Fruit fly (Drosophila melanogaster): ENCODE measurements around the gene CG6793.

Gene CG6793

dm6 chr3L:12042087-12042486 lies at the start of gene CG6793:
Gene CG6793 (plus strand): TSS chr3L:12042387.
- TF ChIP-seq CG8478 (optimal IDR thresholded peaks at IDR 0.05): no peak
- no peak for TF ChIP-seq CTCF (optimal IDR thresholded peaks at IDR 0.05)

dm6 chr3L:11992960-11993359 lies 49.2 kb upstream of the CG6793 start, which contains the start of gene viaf:
Gene viaf (minus strand): TSS chr3L:11993179.
- TF ChIP-seq CTCF (optimal IDR thresholded peaks at IDR 0.05) (peak in 1 of 2 experiments; percentile 14), CG8478 (optimal IDR thresholded peaks at IDR 0.05) (no peak)

DNA sequence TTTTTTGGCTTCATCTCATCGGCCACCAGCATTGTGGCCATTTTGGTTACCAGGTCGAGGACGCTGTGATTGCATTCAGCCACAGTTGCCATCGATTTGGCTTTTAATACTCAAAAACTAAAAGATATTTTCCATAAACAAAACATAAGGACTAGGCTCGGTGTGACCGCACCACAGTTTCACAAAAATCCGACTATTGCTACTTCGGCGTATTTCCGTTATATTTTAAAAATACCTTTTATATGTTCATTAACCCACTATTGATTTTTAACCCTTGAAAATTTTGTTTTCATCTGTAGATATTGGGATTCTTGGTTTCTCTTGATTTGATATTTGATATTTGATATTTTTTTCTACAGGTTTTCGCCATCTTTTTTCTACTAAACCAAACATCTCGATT lies 44.2 kb upstream of the CG6793 start, which contains the start of gene Grip163:
Grip163 (minus strand) TSS at position 180 of the 400 bp plus-strand sequence.
- TF ChIP-seq CG8478 (optimal IDR thresholded peaks at IDR 0.05) (no peak), CTCF (optimal IDR thresholded peaks at IDR 0.05) (no peak)

DNA sequence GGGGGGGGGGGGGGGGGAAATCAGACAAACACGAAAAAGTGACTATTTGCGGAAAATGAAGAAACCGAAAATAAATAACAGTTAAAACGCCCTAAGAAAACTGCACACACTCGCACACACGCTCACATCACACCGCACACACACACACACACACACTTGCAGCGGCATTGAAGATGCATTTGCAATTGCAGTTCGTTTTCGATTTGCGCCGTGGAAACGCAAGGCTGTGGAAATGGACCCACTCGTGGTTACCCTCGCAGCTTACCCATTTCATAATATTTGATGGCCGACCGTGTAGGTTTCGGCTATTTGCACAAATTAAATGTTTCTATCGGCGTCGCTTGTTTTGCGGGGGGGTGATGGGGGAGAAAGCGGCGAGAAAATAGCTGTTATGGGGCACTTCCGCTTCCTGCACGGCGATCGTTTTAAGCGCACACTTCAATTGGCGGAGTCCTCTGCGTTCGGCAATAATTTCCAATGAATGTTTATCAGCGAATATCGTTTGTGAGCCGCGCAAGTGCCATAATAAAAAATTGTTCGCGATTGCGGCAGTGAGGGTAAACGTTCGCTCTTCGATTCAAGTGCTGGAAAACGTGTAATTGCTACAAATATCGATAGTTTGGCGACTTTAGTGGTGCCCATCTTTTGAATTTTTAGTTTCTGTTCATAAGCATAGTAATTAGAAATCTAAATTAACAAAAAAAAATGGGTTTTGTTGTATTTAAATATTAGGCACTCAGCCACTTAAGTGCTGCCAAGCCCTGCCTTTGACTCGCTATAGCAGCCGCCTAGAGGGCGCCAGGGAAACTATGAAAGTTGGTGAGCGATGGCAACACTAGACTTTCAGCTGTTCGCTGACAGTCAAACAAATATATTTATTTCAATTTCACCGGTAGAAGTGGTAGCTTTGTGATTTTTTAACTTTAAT lies 39.6 kb upstream of the CG6793 start, which contains the start of the genes Pop2 and CG6928:
Pop2 (minus strand) TSS at position 595 of the 928 bp plus-strand sequence.
CG6928 (plus strand) TSS at position 835 of the 928 bp plus-strand sequence.
- no peak for TF ChIP-seq CG8478 (optimal IDR thresholded peaks at IDR 0.05)
- peak; percentile 86 to 89 for TF ChIP-seq CTCF (optimal IDR thresholded peaks at IDR 0.05)

DNA sequence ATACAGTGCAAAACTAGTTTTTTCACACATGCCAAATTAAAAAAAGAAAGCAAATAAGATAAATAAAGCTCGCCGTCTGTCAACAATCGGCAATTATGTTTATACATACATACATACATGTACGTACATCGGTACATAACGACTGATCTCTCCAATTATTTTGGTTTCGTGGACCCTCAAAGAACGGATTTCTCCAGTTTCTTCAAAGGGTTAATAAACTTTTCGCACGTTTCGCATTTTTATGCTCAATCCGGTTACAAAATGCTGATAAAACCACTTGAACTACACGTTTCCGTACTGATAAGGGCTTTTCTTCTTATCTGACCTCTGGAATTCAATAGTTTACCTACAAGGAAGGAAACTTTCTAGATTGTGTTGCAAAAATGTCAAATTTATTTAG lies 38.7 kb upstream of the CG6793 start:
- TF ChIP-seq CG8478 (optimal IDR thresholded peaks at IDR 0.05) (no peak), CTCF (optimal IDR thresholded peaks at IDR 0.05) (no peak)

DNA sequence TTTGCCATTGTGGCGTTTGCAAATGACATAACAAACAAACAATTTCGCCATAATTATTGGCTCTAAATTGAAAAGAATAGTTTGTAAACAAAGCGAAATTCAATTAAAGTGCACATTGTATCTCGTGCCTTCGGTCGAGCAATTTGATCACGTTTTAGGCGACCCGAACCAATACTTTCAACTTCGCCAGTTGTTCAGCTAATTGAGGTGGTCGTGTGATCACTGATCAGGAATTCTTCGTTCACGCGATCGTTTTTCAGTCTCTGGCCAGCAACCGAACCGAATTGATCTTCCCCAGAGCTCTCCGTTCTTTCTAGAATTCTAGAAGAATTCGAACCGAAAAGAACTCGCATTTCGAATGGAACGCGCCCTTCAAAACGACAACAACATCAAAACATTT lies 38.1 kb upstream of the CG6793 start:
- TF ChIP-seq CTCF (optimal IDR thresholded peaks at IDR 0.05): no peak
- no peak for TF ChIP-seq CG8478 (optimal IDR thresholded peaks at IDR 0.05)

DNA sequence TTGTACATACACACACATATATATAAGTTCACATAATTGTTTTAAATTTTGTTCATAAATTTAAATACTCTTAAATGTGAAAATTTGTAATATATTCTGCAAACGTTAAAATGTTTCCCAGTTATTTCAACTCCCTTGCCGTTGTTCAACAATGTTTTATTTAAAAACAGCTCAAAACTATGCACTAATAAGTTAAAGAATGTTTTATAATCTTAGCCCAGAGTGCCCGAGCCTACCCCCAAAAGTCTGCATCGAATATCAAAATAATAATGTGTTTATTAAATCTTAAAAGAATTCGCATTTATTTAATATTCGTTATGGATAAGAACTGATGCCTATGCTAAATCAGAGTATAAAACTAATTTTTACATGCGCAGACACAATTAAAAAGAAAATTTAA lies 34.2 kb upstream of the CG6793 start:
- TF ChIP-seq CG8478 (optimal IDR thresholded peaks at IDR 0.05): no peak
- no peak for TF ChIP-seq CTCF (optimal IDR thresholded peaks at IDR 0.05)

DNA sequence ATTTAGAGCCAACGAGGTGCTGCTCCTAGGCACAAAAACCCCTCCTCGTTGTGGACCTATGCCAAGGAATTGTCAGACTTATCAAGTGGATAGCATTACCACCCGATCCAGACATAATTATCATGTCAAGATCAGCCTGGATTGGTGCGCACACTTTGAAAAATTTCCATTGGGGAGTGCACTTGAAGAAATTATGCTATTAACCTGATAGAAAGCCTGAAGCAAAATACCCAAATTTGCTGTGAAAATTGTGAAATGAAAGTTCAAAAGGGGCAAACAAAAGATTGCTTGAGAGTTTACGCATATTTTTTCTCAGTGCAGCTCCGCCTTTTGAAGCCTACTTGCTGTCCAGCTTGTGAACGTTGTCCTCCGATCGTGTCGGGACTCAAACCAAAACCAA lies 28.5 kb upstream of the CG6793 start:
- TF ChIP-seq CG8478 (optimal IDR thresholded peaks at IDR 0.05) (no peak), CTCF (optimal IDR thresholded peaks at IDR 0.05) (no peak)

DNA sequence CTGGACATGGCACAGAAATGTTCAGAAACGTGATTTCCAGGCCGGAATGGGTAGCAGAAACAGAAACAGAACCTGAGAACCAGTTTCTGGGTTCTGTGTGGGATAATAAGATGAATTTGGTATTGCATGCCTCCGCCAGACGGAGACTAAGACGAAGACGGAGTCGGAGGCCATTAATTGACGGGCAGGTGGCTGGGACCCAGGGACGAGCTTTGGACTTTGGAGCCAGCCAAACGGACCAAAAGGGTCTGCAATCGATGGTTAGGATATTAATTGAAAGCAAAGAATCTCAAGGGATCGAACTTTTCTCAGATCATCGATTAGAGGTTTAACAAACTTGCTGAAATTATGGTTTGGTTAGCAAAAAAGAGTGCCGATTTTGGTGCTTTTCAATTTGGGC lies 27.9 kb upstream of the CG6793 start:
- TF ChIP-seq CG8478 (optimal IDR thresholded peaks at IDR 0.05) (no peak), CTCF (optimal IDR thresholded peaks at IDR 0.05) (no peak)

DNA sequence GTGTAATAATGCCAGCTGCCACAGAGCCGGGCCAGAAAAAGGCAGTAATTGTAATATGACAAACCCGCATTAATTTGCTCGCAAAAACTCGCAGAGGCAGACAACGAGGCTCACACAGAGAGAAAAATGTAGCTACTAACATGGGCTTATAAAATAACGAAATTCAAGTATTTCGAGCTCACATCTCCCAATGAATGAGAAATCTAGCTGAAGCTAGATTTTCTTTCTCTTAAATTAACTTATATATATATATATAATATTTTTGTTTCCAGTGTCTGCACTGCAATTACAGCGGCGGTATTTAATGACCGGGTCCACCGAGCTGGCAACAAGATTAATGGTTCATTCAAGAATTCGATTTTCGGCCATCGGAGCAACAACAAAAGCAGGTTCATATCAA lies 26.0 kb upstream of the CG6793 start:
- TF ChIP-seq CTCF (optimal IDR thresholded peaks at IDR 0.05) (no peak), CG8478 (optimal IDR thresholded peaks at IDR 0.05) (no peak)

dm6 chr3L:12021903-12022302 lies 20.3 kb upstream of the CG6793 start:
- TF ChIP-seq CG8478 (optimal IDR thresholded peaks at IDR 0.05) (no peak), CTCF (optimal IDR thresholded peaks at IDR 0.05) (peak; percentile 73 to 74)

- no peak for TF ChIP-seq CTCF (optimal IDR thresholded peaks at IDR 0.05)
- no peak for TF ChIP-seq CG8478 (optimal IDR thresholded peaks at IDR 0.05)
Measured at dm6 chr3L:12023137-12023792, 18.9 kb upstream of the CG6793 start.

DNA sequence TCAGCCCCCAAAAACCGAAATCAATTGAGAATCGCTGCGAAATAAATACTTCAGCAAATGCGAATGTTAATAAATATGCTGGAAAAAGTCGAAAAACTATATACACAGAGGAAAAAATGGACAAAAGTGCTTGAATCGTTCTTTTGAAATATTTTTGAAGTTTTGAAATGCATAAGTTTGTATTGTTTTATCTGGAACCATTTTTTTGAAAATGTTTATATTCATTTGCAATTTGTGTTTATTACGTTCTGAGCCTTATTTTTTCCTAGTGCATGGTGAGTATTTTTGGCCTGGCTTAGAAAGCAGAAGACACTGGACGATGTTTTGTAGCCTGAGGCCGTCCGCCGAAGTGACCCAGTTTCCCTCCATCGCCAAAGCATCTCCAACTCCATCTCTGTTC lies 17.2 kb upstream of the CG6793 start:
- no peak for TF ChIP-seq CG8478 (optimal IDR thresholded peaks at IDR 0.05)
- no peak for TF ChIP-seq CTCF (optimal IDR thresholded peaks at IDR 0.05)

- no peak for TF ChIP-seq CG8478 (optimal IDR thresholded peaks at IDR 0.05)
Measured at dm6 chr3L:12027929-12028328, 14.3 kb upstream of the CG6793 start.

DNA sequence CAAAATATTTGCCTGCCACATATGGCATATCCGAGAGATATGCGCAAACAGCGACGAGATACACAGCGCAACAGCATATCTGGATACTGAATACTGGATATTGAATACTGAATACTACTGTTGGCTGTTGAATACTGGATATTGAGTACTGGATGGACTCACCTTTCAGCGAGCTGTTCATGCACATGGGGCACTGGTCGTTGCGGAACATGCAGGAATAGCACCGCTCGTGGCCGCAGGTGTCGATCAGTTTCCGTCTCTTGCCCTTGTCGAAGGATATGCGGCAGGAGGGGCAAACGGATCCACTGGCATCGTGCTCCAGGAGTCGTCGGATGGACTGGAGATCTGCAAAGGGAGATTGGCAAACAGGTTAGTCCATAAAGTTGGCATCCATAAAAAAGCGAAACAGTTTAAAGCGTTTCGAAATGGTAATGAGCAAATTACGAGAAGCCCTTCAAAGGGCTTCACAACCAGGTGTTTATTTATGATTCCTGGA lies 13.6 kb upstream of the CG6793 start:
- no peak for TF ChIP-seq CG8478 (optimal IDR thresholded peaks at IDR 0.05)
- TF ChIP-seq CTCF (optimal IDR thresholded peaks at IDR 0.05): no peak

- TF ChIP-seq CG8478 (optimal IDR thresholded peaks at IDR 0.05) (no peak), CTCF (optimal IDR thresholded peaks at IDR 0.05) (no peak)
Measured at dm6 chr3L:12030521-12030920, 11.7 kb upstream of the CG6793 start.

All from S2 (cell line).